Worm (Caenorhabditis elegans) whole organism, midembryonic: Measurements from ENCODE around the gene Y46G5A.23.

Experiments used
- T22C8.4 ChIP-seq: fragments of 200-800 bp; sonication (Bioruptor generic); IDR thresholded peaks from 2 replicates; pipeline ENCODE4 v1.3.6; 2022; ENCODE audit warnings: missing genetic modification characterization, missing compliant biosample characterization
- cog-1 ChIP-seq: sonication (generic microtip); optimal IDR thresholded peaks from 2 replicates; lab custom pipeline; 2016; ENCODE audit warnings: missing genetic modification characterization, missing compliant biosample characterization
- flt-1 ChIP-seq: fragments of 200-800 bp; sonication (Bioruptor generic); IDR thresholded peaks from 2 replicates; pipeline ENCODE4 v1.3.6; 2022; ENCODE audit warnings: missing genetic modification characterization, missing compliant biosample characterization
- klf-2 ChIP-seq: fragments of 200-800 bp; sonication (Bioruptor generic); conservative IDR thresholded peaks from 2 replicates; pipeline ENCODE4 v1.3.6; 2022; ENCODE audit warnings: missing genetic modification reagents, missing genetic modification characterization, missing compliant biosample characterization
- med-1 ChIP-seq: sonication (generic microtip); optimal IDR thresholded peaks from 2 replicates; lab custom pipeline; 2017; ENCODE audit warnings: missing genetic modification characterization, mild to moderate bottlenecking, missing compliant biosample characterization, antibody characterized with exemption, missing genetic modification reagents; ENCODE audit not compliant: insufficient read depth
- ref-1 ChIP-seq: fragments of 200-800 bp; sonication (Bioruptor generic); conservative IDR thresholded peaks from 2 replicates; pipeline ENCODE4 v1.3.6; 2022; ENCODE audit warnings: missing genetic modification reagents, missing genetic modification characterization, missing compliant biosample characterization
- tab-1 ChIP-seq: fragments of 200-800 bp; sonication (Bioruptor generic); IDR thresholded peaks from 2 replicates; pipeline ENCODE4 v1.3.6; 2022; ENCODE audit warnings: missing genetic modification characterization, missing compliant biosample characterization
- ztf-23 ChIP-seq: fragments of 200-800 bp; sonication (Bioruptor generic); IDR thresholded peaks from 2 replicates; pipeline ENCODE4 v1.3.6; 2022; ENCODE audit warnings: missing genetic modification reagents, missing genetic modification characterization, missing compliant biosample characterization
- ztf-29 ChIP-seq: fragments of 200-800 bp; sonication (Bioruptor generic); IDR thresholded peaks from 2 replicates; pipeline ENCODE4 v1.3.6; 2022; ENCODE audit warnings: missing genetic modification reagents, missing genetic modification characterization, missing compliant biosample characterization

Gene Y46G5A.23

DNA sequence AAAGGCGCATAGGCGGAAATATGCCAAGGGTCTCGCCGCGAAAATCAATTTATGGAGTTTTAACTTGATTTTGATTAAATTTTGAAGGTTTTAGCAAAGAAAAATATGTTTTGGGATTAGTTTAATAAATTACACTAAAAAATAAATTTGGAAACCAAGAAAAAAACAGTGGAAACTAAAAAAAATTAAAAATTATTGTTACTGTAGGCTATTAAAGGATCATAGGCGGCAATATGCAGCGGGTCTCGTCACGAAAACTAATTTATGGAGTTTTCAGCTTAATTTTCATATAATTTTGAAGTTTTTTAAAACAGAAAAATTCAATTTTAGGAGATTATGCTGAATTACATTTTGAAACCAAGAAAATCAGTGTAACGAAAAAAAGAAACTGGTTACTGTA is 20.0 kb downstream of the Y46G5A.23 start:
- no peak for TF ChIP-seq ref-1 (GFP tag; lab: Robert Waterston, UW)
- TF ChIP-seq cog-1 (tag; lab: Kevin White, UChicago), result no peak

DNA sequence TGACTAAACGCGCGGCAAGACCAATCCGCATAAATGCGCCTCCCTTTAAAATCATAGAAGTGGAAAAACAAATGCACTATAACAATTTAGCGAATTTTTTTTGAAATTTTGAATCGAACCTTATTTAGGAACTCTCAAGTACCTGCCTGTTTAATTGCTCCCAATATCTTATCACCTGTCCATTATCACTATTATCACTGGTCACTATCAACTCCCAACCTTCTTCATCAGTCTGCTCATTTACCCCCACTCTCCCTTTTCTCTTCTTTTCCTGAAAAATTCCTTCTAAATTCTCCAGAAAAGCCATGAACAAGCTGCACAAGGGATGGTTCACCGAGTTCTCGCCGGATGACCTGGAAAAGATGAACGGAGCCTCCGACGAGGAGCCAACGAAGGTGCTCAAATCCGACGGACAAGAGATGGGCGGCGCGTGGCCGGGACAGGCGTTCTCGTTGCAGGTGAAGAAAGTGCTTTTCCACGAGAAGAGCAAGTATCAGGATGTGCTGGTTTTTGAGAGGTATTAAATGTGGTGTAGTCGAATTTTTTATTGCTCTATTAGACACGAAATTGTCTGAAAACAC is 22.1 kb downstream of the Y46G5A.23 start, which contains the start of gene spds-1:
spds-1 (plus strand) TSS at position 298 of the 581 bp plus-strand sequence.
- TF ChIP-seq ztf-23 (GFP tag; lab: Robert Waterston, UW) (no peak), T22C8.4 (no peak), cog-1 (tag; lab: Kevin White, UChicago) (no peak), flt-1 (no peak), tab-1 (GFP tag; lab: Robert Waterston, UW) (no peak), ref-1 (GFP tag; lab: Robert Waterston, UW) (no peak), med-1 (no peak), klf-2 (GFP tag; lab: Robert Waterston, UW) (no peak), ztf-29 (GFP tag; lab: Robert Waterston, UW) (no peak)

DNA sequence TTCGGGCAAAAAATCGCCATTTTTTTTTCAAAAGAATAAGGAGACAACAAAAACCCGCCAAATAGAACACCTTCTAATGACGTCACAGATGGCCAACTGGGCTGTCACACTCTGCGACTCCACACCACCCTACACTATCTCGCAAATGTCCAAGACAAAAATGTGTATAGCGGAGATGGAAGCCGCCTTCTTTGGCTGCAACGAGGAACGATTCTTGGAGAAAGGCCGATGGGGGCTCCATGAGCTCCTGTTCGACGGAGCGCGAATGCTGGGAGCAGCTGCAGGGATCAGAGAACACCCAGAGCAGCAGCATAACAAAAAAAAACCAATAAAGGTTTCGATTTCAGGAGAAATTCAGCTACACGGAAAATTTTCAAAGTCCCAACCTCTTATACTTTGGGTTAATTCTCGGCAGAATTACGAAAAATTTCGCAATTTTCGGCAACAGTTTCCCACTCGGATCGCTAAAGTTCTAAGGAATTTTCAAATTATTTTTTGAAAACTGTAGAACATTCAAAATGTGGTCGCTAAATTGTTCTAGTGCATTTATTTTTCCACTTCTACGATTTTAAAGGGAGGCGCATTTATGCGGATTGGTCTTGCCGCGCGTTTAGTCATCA is 22.9 kb downstream of the Y46G5A.23 start:
- no peak for TF ChIP-seq ztf-23 (GFP tag; lab: Robert Waterston, UW)
- TF ChIP-seq ztf-29 (GFP tag; lab: Robert Waterston, UW), result no peak
- no peak for TF ChIP-seq cog-1 (tag; lab: Kevin White, UChicago)
- no peak for TF ChIP-seq tab-1 (GFP tag; lab: Robert Waterston, UW)
- TF ChIP-seq flt-1, result no peak
- TF ChIP-seq klf-2 (GFP tag; lab: Robert Waterston, UW), result no peak
- no peak for TF ChIP-seq ref-1 (GFP tag; lab: Robert Waterston, UW)
- TF ChIP-seq T22C8.4, result no peak
- TF ChIP-seq med-1, result no peak

DNA sequence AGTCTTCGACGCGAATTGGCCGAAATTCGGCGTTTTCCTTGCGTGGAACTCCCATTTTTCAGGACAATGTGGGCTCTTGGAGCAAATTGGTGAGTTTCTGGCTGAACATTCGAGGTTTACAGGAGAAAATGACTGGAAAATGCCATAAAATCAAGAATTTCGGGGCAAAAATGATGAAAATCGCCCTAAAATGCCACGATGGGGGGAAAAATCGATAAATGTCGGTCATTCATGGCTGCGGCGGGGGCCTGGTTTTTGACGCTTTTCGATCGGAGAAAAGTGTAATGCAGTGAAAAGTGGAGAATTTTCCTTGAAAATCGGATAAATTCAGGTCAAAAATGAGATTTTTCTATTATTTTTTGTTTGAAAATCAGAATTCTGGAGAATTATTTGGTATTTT is 23.6 kb downstream of the Y46G5A.23 start, which contains the start of the genes Y46G5A.18 and Y46G5A.47:
Y46G5A.18 (minus strand) TSS at position 101 of the 400 bp plus-strand sequence.
Y46G5A.47 (minus strand) TSS at position 146 of the 400 bp plus-strand sequence.
- TF ChIP-seq klf-2 (GFP tag; lab: Robert Waterston, UW) (no peak), T22C8.4 (peak; percentile 47; the same call in 1 of the 2 replicates)

DNA sequence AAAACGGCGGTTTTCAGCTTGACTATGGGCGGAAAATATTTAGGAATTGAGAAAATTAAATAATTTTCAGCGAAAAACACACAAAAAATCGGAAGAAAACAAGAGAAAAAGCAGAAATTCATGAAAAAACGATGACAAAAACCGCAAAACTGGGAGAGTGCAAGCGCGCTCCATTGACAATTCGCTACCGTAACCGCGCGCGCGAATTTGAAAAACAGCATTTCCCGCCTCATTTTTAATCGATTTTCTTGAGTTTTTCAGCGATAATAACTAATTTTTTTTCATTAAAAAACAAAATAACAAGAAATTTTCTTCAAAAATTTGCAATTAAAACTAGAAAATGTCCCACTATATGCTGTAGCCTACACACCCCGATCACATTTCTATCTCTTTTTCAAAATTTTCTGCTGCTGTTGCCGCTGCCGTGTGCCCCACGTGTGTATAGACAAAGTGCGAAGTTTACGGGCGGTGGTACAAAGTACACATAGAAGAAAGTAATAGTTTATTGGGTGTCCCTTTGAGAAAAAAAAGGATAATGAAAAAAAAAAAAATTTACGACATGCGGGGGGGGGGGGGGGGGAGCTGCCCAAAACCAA is 28.7 kb downstream of the Y46G5A.23 start:
- TF ChIP-seq med-1 (no peak), ztf-23 (GFP tag; lab: Robert Waterston, UW) (no peak), T22C8.4 (no peak)

DNA sequence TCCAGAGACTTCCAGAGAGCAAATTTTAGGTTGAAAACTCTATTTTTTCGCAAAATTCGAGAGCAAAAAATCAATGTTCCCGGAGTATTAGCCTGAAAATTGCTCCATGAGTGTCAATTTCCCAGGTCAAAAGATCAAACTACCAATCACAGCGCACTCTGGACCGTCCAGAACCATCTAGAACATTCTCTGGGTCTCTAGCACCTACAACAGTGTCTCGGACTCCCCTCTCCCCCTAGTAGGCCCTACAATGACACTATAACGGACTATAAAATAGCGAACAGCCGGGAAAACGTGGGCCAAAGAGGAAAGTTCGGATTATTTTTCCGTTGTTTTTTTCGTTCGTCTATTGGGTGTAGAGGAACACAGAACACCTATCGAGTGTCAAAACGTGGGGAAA is 29.4 kb downstream of the Y46G5A.23 start:
- TF ChIP-seq tab-1 (GFP tag; lab: Robert Waterston, UW) (no peak), ref-1 (GFP tag; lab: Robert Waterston, UW) (no peak), ztf-23 (GFP tag; lab: Robert Waterston, UW) (0 out of 2 replicates have a peak, but pooled peaks have one; percentile 8), cog-1 (tag; lab: Kevin White, UChicago) (no peak), ztf-29 (GFP tag; lab: Robert Waterston, UW) (no peak), T22C8.4 (no peak), med-1 (no peak), flt-1 (peak; percentile 25; the same call in 1 of the 2 replicates), klf-2 (GFP tag; lab: Robert Waterston, UW) (no peak)

DNA sequence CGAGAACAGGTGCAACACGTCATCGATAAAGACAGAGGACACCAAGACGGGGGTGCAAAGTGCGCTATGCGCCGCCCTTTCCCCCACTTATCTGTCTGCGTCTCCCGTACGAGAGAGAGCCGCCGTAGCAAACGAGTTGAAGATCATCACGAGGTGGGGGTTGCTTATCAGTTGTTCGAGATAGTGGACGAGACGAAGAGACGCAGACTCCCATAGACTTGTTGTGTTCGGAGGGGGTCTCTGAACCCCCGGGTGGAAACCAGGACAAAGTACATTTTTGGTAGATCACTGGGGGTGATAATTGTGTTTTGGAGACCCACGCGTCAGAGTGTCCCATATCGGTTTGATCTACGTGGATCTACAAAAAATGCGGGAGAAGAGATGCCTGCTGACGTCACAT is 29.9 kb downstream of the Y46G5A.23 start:
- peak; percentile 64 for TF ChIP-seq flt-1
- TF ChIP-seq med-1, result no peak
- TF ChIP-seq cog-1 (tag; lab: Kevin White, UChicago), result peak; percentile 54
- no peak for TF ChIP-seq tab-1 (GFP tag; lab: Robert Waterston, UW)

DNA sequence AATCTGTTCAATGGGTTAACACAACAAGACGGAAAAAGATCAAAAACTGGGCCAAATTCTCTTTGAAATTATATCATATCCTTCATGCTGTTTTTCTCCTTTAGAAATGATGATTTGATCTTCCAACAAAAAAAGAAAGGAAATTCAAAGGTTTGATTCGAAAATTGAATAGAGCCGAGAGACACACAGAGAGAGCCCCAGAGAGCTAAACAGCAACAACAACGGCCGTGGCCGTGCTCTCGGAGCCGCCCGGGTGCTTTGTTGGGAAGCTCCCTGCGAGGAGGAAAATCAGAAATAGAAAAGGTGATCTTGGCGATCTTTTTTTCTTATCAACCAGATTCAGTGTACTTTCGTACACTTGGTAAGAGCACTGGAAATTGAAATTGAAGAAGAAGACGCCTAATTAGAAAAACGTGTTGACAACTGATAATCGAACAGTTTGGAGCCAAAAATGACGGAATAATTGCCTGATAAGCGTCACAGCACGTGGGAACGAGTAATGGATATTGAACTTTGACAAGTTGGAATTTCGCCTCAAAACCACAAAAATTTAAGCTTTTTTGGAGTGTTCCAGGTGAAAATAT is 31.5 kb downstream of the Y46G5A.23 start:
- TF ChIP-seq med-1 (no peak), ref-1 (GFP tag; lab: Robert Waterston, UW) (no peak), cog-1 (tag; lab: Kevin White, UChicago) (no peak), T22C8.4 (no peak), ztf-29 (GFP tag; lab: Robert Waterston, UW) (no peak), ztf-23 (GFP tag; lab: Robert Waterston, UW) (no peak), flt-1 (no peak), tab-1 (GFP tag; lab: Robert Waterston, UW) (no peak), klf-2 (GFP tag; lab: Robert Waterston, UW) (no peak)

DNA sequence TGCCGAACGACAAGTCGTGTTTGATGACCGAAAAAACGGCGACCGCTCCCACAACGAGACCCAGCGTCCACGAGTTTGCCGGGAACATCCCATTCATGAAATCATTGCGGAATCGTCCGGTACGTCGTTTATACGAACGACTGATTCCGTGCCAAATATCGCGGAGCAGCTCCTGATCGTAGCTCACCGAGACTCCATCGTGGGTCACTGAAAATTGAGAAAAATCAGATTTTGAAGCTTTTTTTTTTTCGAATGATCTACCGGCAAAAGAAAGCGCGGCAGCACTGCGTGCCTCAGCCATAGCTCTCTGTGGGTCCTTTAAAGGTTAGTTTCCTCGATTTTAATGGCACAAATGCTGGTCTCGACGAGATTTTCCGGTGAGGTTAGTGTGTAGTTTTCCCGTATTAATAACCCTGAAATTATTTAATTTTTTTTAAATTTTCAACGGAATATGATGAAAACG is 32.7 kb downstream of the Y46G5A.23 start, which contains the start of gene cpt-1:
cpt-1 (minus strand) TSS at position 413 of the 463 bp plus-strand sequence.
- no peak for TF ChIP-seq T22C8.4
- TF ChIP-seq ref-1 (GFP tag; lab: Robert Waterston, UW), result no peak
- TF ChIP-seq ztf-23 (GFP tag; lab: Robert Waterston, UW), result no peak
- TF ChIP-seq ztf-29 (GFP tag; lab: Robert Waterston, UW), result no peak
- TF ChIP-seq klf-2 (GFP tag; lab: Robert Waterston, UW), result no peak
- TF ChIP-seq flt-1, result no peak
- no peak for TF ChIP-seq tab-1 (GFP tag; lab: Robert Waterston, UW)
- TF ChIP-seq med-1, result no peak
- TF ChIP-seq cog-1 (tag; lab: Kevin White, UChicago), result no peak

DNA sequence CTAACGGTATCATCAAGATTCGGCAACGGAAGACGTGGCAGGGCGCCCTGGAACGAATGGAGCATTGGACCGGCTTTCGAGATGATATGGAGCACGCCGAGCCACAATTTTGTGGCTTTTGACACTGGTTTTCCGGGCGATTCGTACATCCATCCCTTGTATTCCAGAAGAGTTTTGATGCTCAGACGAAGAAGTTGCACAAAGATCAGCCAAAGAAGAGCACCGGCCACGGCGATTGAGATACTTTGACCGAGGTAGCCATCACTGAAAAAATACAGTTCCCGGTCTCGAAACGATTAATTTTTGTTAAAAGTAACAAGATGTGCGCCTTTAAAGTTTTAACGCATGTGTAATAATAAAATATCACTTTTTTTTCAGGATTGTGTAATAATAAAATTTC is 33.6 kb downstream of the Y46G5A.23 start:
- no peak for TF ChIP-seq flt-1
- TF ChIP-seq tab-1 (GFP tag; lab: Robert Waterston, UW), result no peak
- no peak for TF ChIP-seq ztf-29 (GFP tag; lab: Robert Waterston, UW)
